Worm (Caenorhabditis elegans): ENCODE data around the gene K09F6.10.

Gene K09F6.10

ce11 chrII:2312747-2313146, 24.1 kb upstream of the K09F6.10 start, which contains the start of the genes trim-21 and B0281.1:
TSS of gene trim-21 (minus strand) at chrII:2312847.
TSS of gene B0281.1 (plus strand) at chrII:2313067.
- TF ChIP-seq Y75B8A.6 (GFP tag; IDR thresholded peaks at IDR 0.05) (no peak), gei-8 (GFP tag; optimal IDR thresholded peaks at IDR 0.05) (no peak), nhr-102 (tag; optimal IDR thresholded peaks at IDR 0.05) (no peak), dpl-1 (GFP tag; optimal IDR thresholded peaks at IDR 0.05) (no peak), Y105C5A.15 (GFP tag; IDR thresholded peaks at IDR 0.05) (no peak), cey-2 (tag; optimal IDR thresholded peaks at IDR 0.05; ENCODE audit: borderline replicate concordance, insufficient read depth) (no peak), snpc-4 (tag; optimal IDR thresholded peaks at IDR 0.05) (no peak), nhr-28 (tag; optimal IDR thresholded peaks at IDR 0.05) (no peak), unc-62 (GFP tag; optimal IDR thresholded peaks at IDR 0.05 in 1 of 2) (no peak), unc-62 (tag; optimal IDR thresholded peaks at IDR 0.05) (no peak), ZK337.2 (GFP tag; IDR thresholded peaks at IDR 0.05) (no peak), F44E2.7 (GFP tag; IDR thresholded peaks at IDR 0.05) (no peak), arid-1 (GFP tag; conservative IDR thresholded peaks at IDR 0.05) (no peak), unc-130 (GFP tag; optimal IDR thresholded peaks at IDR 0.05) (no peak), F49E8.2 (tag; optimal IDR thresholded peaks at IDR 0.05; ENCODE audit: borderline replicate concordance) (no peak), nhr-6 (tag; optimal IDR thresholded peaks at IDR 0.05) (no peak), fos-1 (tag; optimal IDR thresholded peaks at IDR 0.05) (no peak), lir-3 (tag; optimal IDR thresholded peaks at IDR 0.05) (no peak), T20F7.1 (GFP tag; optimal IDR thresholded peaks at IDR 0.05) (no peak)

ce11 chrII:2306741-2307140, 18.1 kb upstream of the K09F6.10 start, which contains the start of gene B0281.3:
TSS of gene B0281.3 (plus strand) at chrII:2307041.
- TF ChIP-seq gei-8 (GFP tag; optimal IDR thresholded peaks at IDR 0.05) (no peak), set-16 (GFP tag; IDR thresholded peaks at IDR 0.05) (no peak), hlh-11 (tag; optimal IDR thresholded peaks at IDR 0.05) (no peak), mep-1 (tag; optimal IDR thresholded peaks at IDR 0.05) (no peak)

- TF ChIP-seq dpl-1 (GFP tag; optimal IDR thresholded peaks at IDR 0.05) (no peak), daf-16 (GFP tag; optimal IDR thresholded peaks at IDR 0.05) (no peak), daf-16 (tag; optimal IDR thresholded peaks at IDR 0.05) (peak; percentile 52), lin-1 (GFP tag; IDR thresholded peaks at IDR 0.05) (peak; percentile 26; the same call in 1 of the 2 replicates), aha-1 (tag) (peak; percentile 10), dmd-6 (GFP tag; IDR thresholded peaks at IDR 0.05) (peak; percentile 10; the same call in 1 of the 2 replicates), nhr-28 (tag; optimal IDR thresholded peaks at IDR 0.05) (peak; percentile 61), ztf-11 (tag; optimal IDR thresholded peaks at IDR 0.05) (no peak), pqm-1 (tag; optimal IDR thresholded peaks at IDR 0.05) (peak; percentile 93)
These were observed 16.8 kb upstream of the K09F6.10 start for ce11 chrII:2305507-2305906.

- TF ChIP-seq aha-1 (tag), result peak; percentile 23
- no peak for TF ChIP-seq mep-1 (tag; optimal IDR thresholded peaks at IDR 0.05)
These were observed 15.9 kb upstream of the K09F6.10 start for ce11 chrII:2304575-2304974.

ce11 chrII:2302330-2302729, 13.6 kb upstream of the K09F6.10 start, which contains the start of gene B0281.6:
TSS of gene B0281.6 (minus strand) at chrII:2302430.
- no peak for TF ChIP-seq nhr-102 (tag; optimal IDR thresholded peaks at IDR 0.05)
- TF ChIP-seq mxl-3 (GFP tag; optimal IDR thresholded peaks at IDR 0.05), result no peak
- no peak for TF ChIP-seq nhr-111 (GFP tag; optimal IDR thresholded peaks at IDR 0.05)
- TF ChIP-seq lin-39 (tag; optimal IDR thresholded peaks at IDR 0.05), result no peak
- TF ChIP-seq tra-1 (GFP tag; IDR thresholded peaks at IDR 0.05), result no peak
- no peak for TF ChIP-seq skn-1 (tag; optimal IDR thresholded peaks at IDR 0.05)
